Fruit fly (Drosophila melanogaster) whole organism, embryonic: Measurements from ENCODE around the gene CG43401.

Source experiments
- B-H1 ChIP-seq: fragments of 200-800 bp; sonication (Bioruptor generic); IDR thresholded peaks from 3 replicates; pipeline ENCODE4 v1.3.6; 2022; ENCODE audit warnings: missing biosample characterization, missing genetic modification characterization
- Bgb ChIP-seq: fragments of 200-800 bp; sonication (Bioruptor generic); IDR thresholded peaks from 2 replicates; pipeline ENCODE4 v1.3.6; 2022; ENCODE audit warnings: missing biosample characterization, missing genetic modification characterization; ENCODE audit not compliant: partially characterized antibody
- BtbVII ChIP-seq: fragments of 200-800 bp; sonication (Bioruptor generic); optimal IDR thresholded peaks from 3 replicates; lab custom pipeline; 2017; ENCODE audit warnings: missing biosample characterization, mild to moderate bottlenecking, missing genetic modification characterization
- CG10321 ChIP-seq: fragments of 200-800 bp; sonication (Bioruptor generic); IDR thresholded peaks from 2 replicates; pipeline ENCODE4 v1.3.6; 2022; ENCODE audit warnings: missing biosample characterization, missing genetic modification characterization
- CG10431 ChIP-seq: fragments of 200-800 bp; sonication (Bioruptor generic); optimal IDR thresholded peaks from 3 replicates; lab custom pipeline; 2018; ENCODE audit warnings: missing biosample characterization, mild to moderate bottlenecking, missing genetic modification characterization
- CG11456 ChIP-seq: fragments of 200-800 bp; sonication (Bioruptor generic); IDR thresholded peaks from 3 replicates; pipeline ENCODE4 v1.3.6; 2022; ENCODE audit warnings: missing biosample characterization, missing genetic modification characterization
- CG12942 ChIP-seq: fragments of 200-800 bp; sonication (Bioruptor generic); optimal IDR thresholded peaks from 3 replicates; lab custom pipeline; 2016; ENCODE audit warnings: missing biosample characterization, missing genetic modification characterization
- CG1602 ChIP-seq: fragments of 200-800 bp; sonication (Bioruptor generic); optimal IDR thresholded peaks from 3 replicates; lab custom pipeline; 2016; ENCODE audit warnings: missing biosample characterization, missing genetic modification characterization
- CG16779 ChIP-seq: fragments of 200-800 bp; sonication (Bioruptor generic); IDR thresholded peaks from 2 replicates; pipeline ENCODE4 v1.3.6; 2022; ENCODE audit warnings: missing biosample characterization, missing genetic modification characterization
- CG18262 ChIP-seq: fragments of 200-800 bp; optimal IDR thresholded peaks from 3 replicates; lab custom pipeline; 2019; ENCODE audit warnings: missing biosample characterization, mild to moderate bottlenecking, missing genetic modification characterization, moderate library complexity
- CG18619 ChIP-seq: fragments of 200-800 bp; sonication (Bioruptor generic); optimal IDR thresholded peaks from 3 replicates; lab custom pipeline; 2017; ENCODE audit warnings: missing biosample characterization, mild to moderate bottlenecking, missing genetic modification characterization
- CG18764 ChIP-seq: fragments of 200-800 bp; sonication (Bioruptor generic); optimal IDR thresholded peaks from 3 replicates; lab custom pipeline; 2016; ENCODE audit warnings: missing biosample characterization, missing genetic modification characterization
- CG2129 ChIP-seq: fragments of 200-800 bp; sonication (Bioruptor generic); IDR thresholded peaks from 2 replicates; pipeline ENCODE4 v1.3.6; 2022; ENCODE audit warnings: missing biosample characterization, missing genetic modification characterization; ENCODE audit not compliant: partially characterized antibody
- CG2712 ChIP-seq: fragments of 200-800 bp; optimal IDR thresholded peaks from 3 replicates; lab custom pipeline; 2019; ENCODE audit warnings: missing biosample characterization, mild to moderate bottlenecking, missing genetic modification characterization, moderate library complexity
- CG32532 ChIP-seq: fragments of 200-800 bp; sonication (Bioruptor generic); IDR thresholded peaks from 2 replicates; pipeline ENCODE4 v1.3.6; 2022; ENCODE audit warnings: missing biosample characterization, missing genetic modification characterization
- CG34376 ChIP-seq: fragments of 200-800 bp; sonication (Bioruptor generic); optimal IDR thresholded peaks from 2 replicates; lab custom pipeline; 2018; ENCODE audit warnings: missing biosample characterization, mild to moderate bottlenecking, missing genetic modification characterization
- CG3838 ChIP-seq: fragments of 200-800 bp; sonication (Bioruptor generic); optimal IDR thresholded peaks from 3 replicates; lab custom pipeline; 2016; ENCODE audit warnings: missing biosample characterization, missing genetic modification characterization
- CG3847 ChIP-seq: fragments of 200-800 bp; sonication (Bioruptor generic); IDR thresholded peaks from 2 replicates; pipeline ENCODE4 v1.3.6; 2022; ENCODE audit warnings: missing biosample characterization, missing genetic modification characterization
- CG4820 ChIP-seq: fragments of 200-800 bp; sonication (Bioruptor generic); optimal IDR thresholded peaks from 3 replicates; lab custom pipeline; 2016; ENCODE audit warnings: missing biosample characterization, missing genetic modification characterization
- CG5953 ChIP-seq: fragments of 200-800 bp; sonication (Bioruptor generic); IDR thresholded peaks from 2 replicates; pipeline ENCODE4 v1.3.6; 2022; ENCODE audit warnings: missing biosample characterization, missing genetic modification characterization
- CG9797 ChIP-seq: fragments of 200-800 bp; sonication (Bioruptor generic); optimal IDR thresholded peaks from 3 replicates; lab custom pipeline; 2018; ENCODE audit warnings: missing biosample characterization, mild to moderate bottlenecking, missing genetic modification characterization
- CG9876 ChIP-seq: fragments of 200-800 bp; sonication (Bioruptor generic); optimal IDR thresholded peaks from 2 replicates; lab custom pipeline; 2016; ENCODE audit warnings: missing biosample characterization, missing genetic modification characterization
- Camta ChIP-seq: fragments of 200-800 bp; sonication (Bioruptor generic); optimal IDR thresholded peaks from 2 replicates; lab custom pipeline; 2016; ENCODE audit warnings: missing biosample characterization, missing genetic modification characterization
- HHEX ChIP-seq: fragments of 200-800 bp; sonication (Bioruptor generic); optimal IDR thresholded peaks from 3 replicates; lab custom pipeline; 2017; ENCODE audit warnings: missing biosample characterization, mild to moderate bottlenecking, missing genetic modification characterization, missing genetic modification reagents
- HLHmδ ChIP-seq: fragments of 200-800 bp; sonication (Bioruptor generic); optimal IDR thresholded peaks from 2 replicates; lab custom pipeline; 2018; ENCODE audit warnings: missing biosample characterization, mild to moderate bottlenecking, missing genetic modification characterization, moderate library complexity
- Hand ChIP-seq: fragments of 200-800 bp; sonication (Bioruptor generic); optimal IDR thresholded peaks from 2 replicates; lab custom pipeline; 2017; ENCODE audit warnings: mild to moderate bottlenecking, missing biosample characterization, missing genetic modification reagents, missing genetic modification characterization
- Myb ChIP-seq: fragments of 200-800 bp; sonication (Bioruptor generic); optimal IDR thresholded peaks from 2 replicates; lab custom pipeline; 2016; ENCODE audit warnings: missing biosample characterization, missing genetic modification characterization
- Neu2 ChIP-seq: fragments of 200-800 bp; sonication (Bioruptor generic); optimal IDR thresholded peaks from 3 replicates; lab custom pipeline; 2016; ENCODE audit warnings: missing biosample characterization, missing genetic modification characterization, borderline replicate concordance
- Nf-YB ChIP-seq: fragments of 200-800 bp; sonication (Bioruptor generic); optimal IDR thresholded peaks from 3 replicates; lab custom pipeline; 2019; ENCODE audit warnings: missing biosample characterization, mild to moderate bottlenecking, missing genetic modification characterization, moderate library complexity
- Poxn ChIP-seq: fragments of 200-800 bp; sonication (Bioruptor generic); IDR thresholded peaks from 2 replicates; pipeline ENCODE4 v1.3.6; 2022; ENCODE audit warnings: missing biosample characterization, missing genetic modification characterization
- Side ChIP-seq: fragments of 200-800 bp; sonication (Bioruptor generic); optimal IDR thresholded peaks from 2 replicates; lab custom pipeline; 2016; ENCODE audit warnings: missing biosample characterization, missing genetic modification characterization
- abd-A ChIP-seq: fragments of 200-800 bp; sonication (Bioruptor generic); optimal IDR thresholded peaks from 3 replicates; lab custom pipeline; 2019; ENCODE audit warnings: missing biosample characterization, mild to moderate bottlenecking, missing genetic modification characterization, moderate library complexity
- br ChIP-seq: fragments of >200 bp; optimal IDR thresholded peaks from 2 replicates; lab custom pipeline; 2017
- bsh ChIP-seq, 2 experiments: fragments of 200-800 bp; sonication (Bioruptor generic); optimal IDR thresholded peaks; 2 replicates each; lab custom pipeline; 2017 to 2018; ENCODE audit warnings: mild to moderate bottlenecking in 2 of 2, missing biosample characterization in 2 of 2, missing genetic modification characterization in 2 of 2, moderate library complexity in 1 of 2
- cad ChIP-seq: fragments of >200 bp; optimal IDR thresholded peaks from 2 replicates; lab custom pipeline; 2017; ENCODE audit warnings: missing biosample characterization, missing genetic modification characterization
- crp ChIP-seq, 2 experiments: fragments of 200-800 bp; sonication (Bioruptor generic); optimal IDR thresholded peaks; 2 replicates in 1 of 2; 3 replicates in 1 of 2; lab custom pipeline; 2017; ENCODE audit warnings: missing biosample characterization in 2 of 2, missing genetic modification characterization in 2 of 2, mild to moderate bottlenecking in 1 of 2, moderate library complexity in 1 of 2
- dati ChIP-seq: fragments of 200-800 bp; sonication (Bioruptor generic); IDR thresholded peaks from 2 replicates; pipeline ENCODE4 v1.3.6; 2022; ENCODE audit warnings: missing biosample characterization, missing genetic modification characterization
- disco-r ChIP-seq: fragments of 200-800 bp; sonication (Bioruptor generic); optimal IDR thresholded peaks from 2 replicates; lab custom pipeline; 2016; ENCODE audit warnings: missing biosample characterization, missing genetic modification characterization
- dmrt99B ChIP-seq: fragments of 200-800 bp; sonication (Bioruptor generic); optimal IDR thresholded peaks from 2 replicates; lab custom pipeline; 2018; ENCODE audit warnings: missing biosample characterization, mild to moderate bottlenecking, missing genetic modification characterization, moderate library complexity
- ems ChIP-seq: fragments of 200-800 bp; sonication (Bioruptor generic); optimal IDR thresholded peaks from 3 replicates; lab custom pipeline; 2016; ENCODE audit warnings: missing biosample characterization, missing genetic modification characterization
- en ChIP-seq: fragments of 200-800 bp; sonication (Bioruptor generic); optimal IDR thresholded peaks from 2 replicates; lab custom pipeline; 2016; ENCODE audit warnings: missing biosample characterization, missing genetic modification characterization
- fd96Cb ChIP-seq: fragments of 200-800 bp; sonication (Bioruptor generic); optimal IDR thresholded peaks from 2 replicates; lab custom pipeline; 2018; ENCODE audit warnings: missing biosample characterization, mild to moderate bottlenecking, missing genetic modification characterization, moderate library complexity
- h ChIP-seq: fragments of >200 bp; optimal IDR thresholded peaks from 2 replicates; lab custom pipeline; 2017
- ind ChIP-seq: fragments of 200-800 bp; sonication (Bioruptor generic); optimal IDR thresholded peaks from 3 replicates; lab custom pipeline; 2016; ENCODE audit warnings: missing biosample characterization, missing genetic modification characterization
- jigr1 ChIP-seq: fragments of 200-800 bp; sonication (Bioruptor generic); IDR thresholded peaks from 3 replicates; pipeline ENCODE4 v1.3.6; 2022; ENCODE audit warnings: missing biosample characterization, missing genetic modification characterization
- lmd ChIP-seq: fragments of 200-800 bp; sonication (Bioruptor generic); IDR thresholded peaks from 2 replicates; pipeline ENCODE4 v1.3.6; 2022; ENCODE audit warnings: missing biosample characterization, missing genetic modification characterization
- mirr ChIP-seq: fragments of 200-800 bp; sonication (Bioruptor generic); optimal IDR thresholded peaks from 3 replicates; lab custom pipeline; 2018; ENCODE audit warnings: missing biosample characterization, mild to moderate bottlenecking, missing genetic modification characterization
- pzg ChIP-seq: fragments of 200-800 bp; sonication (Bioruptor generic); optimal IDR thresholded peaks from 3 replicates; lab custom pipeline; 2018; ENCODE audit warnings: missing biosample characterization, mild to moderate bottlenecking, missing genetic modification characterization, moderate library complexity
- ranshi ChIP-seq: fragments of 200-800 bp; sonication (Bioruptor generic); IDR thresholded peaks from 2 replicates; pipeline ENCODE4 v1.3.6; 2022; ENCODE audit warnings: missing biosample characterization, missing genetic modification characterization
- sens ChIP-seq: fragments of 200-800 bp; sonication (Bioruptor generic); peaks from one replicate; lab custom pipeline; 2016; ENCODE audit warnings: missing biosample characterization, missing genetic modification characterization
- sisA ChIP-seq: fragments of 200-800 bp; sonication (Bioruptor generic); IDR thresholded peaks from 2 replicates; pipeline ENCODE4 v1.3.6; 2022; ENCODE audit warnings: missing biosample characterization, missing genetic modification characterization
- wdn ChIP-seq: fragments of 200-800 bp; sonication (Bioruptor generic); IDR thresholded peaks from 2 replicates; pipeline ENCODE4 v1.3.6; 2022; ENCODE audit warnings: missing biosample characterization, missing genetic modification characterization

CG43401 gene

dm6 chr2L:1473427-1473826 is 45.2 kb downstream of the CG43401 start (continued):
- TF ChIP-seq CG18764 (GFP tag; lab: Kevin White, UChicago), result no peak
- no peak for TF ChIP-seq ems
- no peak for TF ChIP-seq CG3838
- no peak for TF ChIP-seq HLHmδ (GFP tag; lab: Kevin White, UChicago)
- no peak for TF ChIP-seq Nf-YB (GFP tag; lab: Kevin White, UChicago)
- TF ChIP-seq CG11456 (GFP tag; lab: Robert Waterston, UW), result no peak
- 0 out of 2 replicates have a peak, but pooled peaks have one; percentile 42 for TF ChIP-seq wdn (GFP tag; lab: Robert Waterston, UW)
- TF ChIP-seq sisA, result peak; percentile 47
- no peak for TF ChIP-seq CG12942 (GFP tag; lab: Kevin White, UChicago)
- TF ChIP-seq abd-A, result no peak
- TF ChIP-seq lmd (GFP tag; lab: Robert Waterston, UW), result peak; percentile 69
- TF ChIP-seq CG16779 (GFP tag; lab: Robert Waterston, UW), result no peak
- no peak for TF ChIP-seq BtbVII (GFP tag; lab: Kevin White, UChicago)
- no peak for TF ChIP-seq CG10321 (GFP tag; lab: Robert Waterston, UW)
- 0 out of 2 replicates have a peak, but pooled peaks have one; percentile 12 for TF ChIP-seq CG3847 (GFP tag; lab: Robert Waterston, UW)
- peak; percentile 26 for TF ChIP-seq Camta (GFP tag; lab: Kevin White, UChicago)
- no peak for TF ChIP-seq Bgb
- peak; percentile 80 for TF ChIP-seq CG2712 (tag; lab: Kevin White, UChicago)
- no peak for TF ChIP-seq cad (GFP tag; lab: Kevin White, UChicago)
- TF ChIP-seq Neu2 (GFP tag; lab: Kevin White, UChicago), result no peak
- no peak for TF ChIP-seq dati
- peak; percentile 74 for TF ChIP-seq CG18262 (tag; lab: Kevin White, UChicago)
- no peak for TF ChIP-seq CG9797 (GFP tag; lab: Kevin White, UChicago)
- TF ChIP-seq Myb (GFP tag; lab: Kevin White, UChicago), result no peak
- TF ChIP-seq CG4820 (GFP tag; lab: Kevin White, UChicago), result peak; percentile 18
- no peak for TF ChIP-seq CG10431 (GFP tag; lab: Kevin White, UChicago)
- TF ChIP-seq CG32532 (GFP tag; lab: Robert Waterston, UW), result peak; percentile 45; the same call in 1 of the 2 replicates
- TF ChIP-seq CG9876, result no peak
- TF ChIP-seq dmrt99B, result peak; percentile 60
- no peak for TF ChIP-seq Poxn (GFP tag; lab: Robert Waterston, UW)
- no peak for TF ChIP-seq CG2129 (GFP tag; lab: Robert Waterston, UW)
- no peak for TF ChIP-seq CG5953 (GFP tag; lab: Robert Waterston, UW)
- TF ChIP-seq HHEX (GFP tag; lab: Kevin White, UChicago), result peak; percentile 24
- no peak for TF ChIP-seq crp (GFP tag; optimal IDR thresholded peaks at IDR 0.05; lab: Kevin White, UChicago)
- TF ChIP-seq Hand, result no peak
- no peak for TF ChIP-seq jigr1 (GFP tag; lab: Robert Waterston, UW)
- TF ChIP-seq disco-r (GFP tag; lab: Kevin White, UChicago), result peak; percentile 21
- TF ChIP-seq ranshi (GFP tag; lab: Robert Waterston, UW), result peak; percentile 56; the same call in 1 of the 2 replicates
- peak; percentile 27 for TF ChIP-seq ind
- no peak for TF ChIP-seq en (GFP tag; lab: Kevin White, UChicago)
- peak; percentile 18 for TF ChIP-seq CG1602 (GFP tag; lab: Kevin White, UChicago)
- no peak for TF ChIP-seq mirr (GFP tag; lab: Kevin White, UChicago)
- TF ChIP-seq pzg (GFP tag; lab: Kevin White, UChicago), result no peak
- peak; percentile 35 for TF ChIP-seq fd96Cb (tag; lab: Kevin White, UChicago)
- peak in 1 of 2 experiments; percentile 55 for TF ChIP-seq bsh (GFP tag; optimal IDR thresholded peaks at IDR 0.05; lab: Kevin White, UChicago)
- TF ChIP-seq CG18619 (GFP tag; lab: Kevin White, UChicago), result no peak
- TF ChIP-seq B-H1 (GFP tag; lab: Robert Waterston, UW), result peak; percentile 51
- peak; percentile 85 for TF ChIP-seq sens (GFP tag; lab: Kevin White, UChicago)
- peak; percentile 35 for TF ChIP-seq Side (GFP tag; lab: Kevin White, UChicago)
- no peak for TF ChIP-seq br (lab: Kevin White, UChicago)
- TF ChIP-seq h (lab: Kevin White, UChicago), result no peak
- no peak for TF ChIP-seq CG34376 (GFP tag; lab: Kevin White, UChicago)
